Fruit fly (Drosophila melanogaster): ENCODE data around the gene Tsp.

The Tsp gene

dm6 chr2L:6647103-6647711, 61.7 kb downstream of the Tsp start (continued):
- TF ChIP-seq CG14860 (GFP tag; IDR thresholded peaks at IDR 0.05; ENCODE audit: partially characterized antibody) (peak; percentile 57), CG30431 (GFP tag; optimal IDR thresholded peaks at IDR 0.05) (peak; percentile 98), NfI (GFP tag; optimal IDR thresholded peaks at IDR 0.05) (peak; percentile 98), Chrac-16 (GFP tag; optimal IDR thresholded peaks at IDR 0.05) (peak; percentile 98), Sry-β (GFP tag; optimal IDR thresholded peaks at IDR 0.05) (peak; percentile 75), CG4328 (GFP tag; optimal IDR thresholded peaks at IDR 0.05) (peak; percentile 97), vnd (GFP tag; IDR thresholded peaks at IDR 0.05; ENCODE audit: partially characterized antibody) (0 out of 3 replicates have a peak, but pooled peaks have one; percentile 36), dati (GFP tag; IDR thresholded peaks at IDR 0.05) (peak; percentile 91), grau (tag; optimal IDR thresholded peaks at IDR 0.05) (peak; percentile 97), ato (GFP tag; IDR thresholded peaks at IDR 0.05; ENCODE audit: partially characterized antibody) (0 out of 2 replicates have a peak, but pooled peaks have one; percentile 26), wdn (GFP tag; IDR thresholded peaks at IDR 0.05) (peak; percentile 94), Trl (optimal IDR thresholded peaks at IDR 0.05) (peak; percentile 69 to 89), Trl (GFP tag; optimal IDR thresholded peaks at IDR 0.05) (peak; percentile 99), Nf-YB (GFP tag; optimal IDR thresholded peaks at IDR 0.05) (peak; percentile 90), nerfin-2 (GFP tag; IDR thresholded peaks at IDR 0.05; ENCODE audit: partially characterized antibody) (peak; percentile 68), CG31441 (GFP tag; IDR thresholded peaks at IDR 0.05) (peak; percentile 99), CG1603 (tag; optimal IDR thresholded peaks at IDR 0.05) (peak; percentile 98), z (GFP tag; IDR thresholded peaks at IDR 0.05) (peak; percentile 83), CG10654 (GFP tag; optimal IDR thresholded peaks at IDR 0.05) (peak; percentile 98), CG10431 (GFP tag; optimal IDR thresholded peaks at IDR 0.05) (peak; percentile 94), Optix (GFP tag; IDR thresholded peaks at IDR 0.05) (peak; percentile 97), nom (GFP tag; optimal IDR thresholded peaks at IDR 0.05) (peak; percentile 84), CG10267 (tag; optimal IDR thresholded peaks at IDR 0.05) (peak; percentile 96), Adf1 (GFP tag; IDR thresholded peaks at IDR 0.05) (peak; percentile 82), E2f1 (GFP tag; IDR thresholded peaks at IDR 0.05) (peak; percentile 97), CG31388 (GFP tag; optimal IDR thresholded peaks at IDR 0.05) (peak; percentile 93), MESR4 (GFP tag; optimal IDR thresholded peaks at IDR 0.05) (peak; percentile 90), CG17328 (GFP tag; IDR thresholded peaks at IDR 0.05) (peak; percentile 98), sima (GFP tag; optimal IDR thresholded peaks at IDR 0.05) (peak; percentile 92), phol (tag; optimal IDR thresholded peaks at IDR 0.05) (peak; percentile 98), run (tag; optimal IDR thresholded peaks at IDR 0.05) (peak; percentile 98), CG3407 (GFP tag; optimal IDR thresholded peaks at IDR 0.05) (peak; percentile 97), CG11085 (GFP tag; IDR thresholded peaks at IDR 0.05) (peak; percentile 94), CG30403 (GFP tag; optimal IDR thresholded peaks at IDR 0.05) (peak; percentile 99), sisA (GFP tag; IDR thresholded peaks at IDR 0.05) (peak; percentile 97), HmgZ (tag; optimal IDR thresholded peaks at IDR 0.05) (peak; percentile 99), sna (GFP tag; IDR thresholded peaks at IDR 0.05; ENCODE audit: partially characterized antibody) (peak; percentile 59; the same call in 1 of the 2 replicates), CG6813 (GFP tag; optimal IDR thresholded peaks at IDR 0.05) (peak; percentile 98), HmgD (GFP tag; optimal IDR thresholded peaks at IDR 0.05) (peak; percentile 96), CG13775 (GFP tag; optimal IDR thresholded peaks at IDR 0.05) (peak; percentile 96), tgo (GFP tag; IDR thresholded peaks at IDR 0.05) (peak; percentile 98), slbo (GFP tag; IDR thresholded peaks at IDR 0.05) (peak; percentile 97), Deaf1 (tag; optimal IDR thresholded peaks at IDR 0.05) (peak; percentile 85), Dbx (GFP tag; IDR thresholded peaks at IDR 0.05) (peak; percentile 95), pan (optimal IDR thresholded peaks at IDR 0.05) (no peak), pan (GFP tag; optimal IDR thresholded peaks at IDR 0.05 in 1 of 2, IDR thresholded peaks at IDR 0.05 in 1 of 2) (peak in 1 of 2 experiments; percentile 98), ase (GFP tag; IDR thresholded peaks at IDR 0.05) (peak; percentile 97), ind (GFP tag; optimal IDR thresholded peaks at IDR 0.05) (peak; percentile 98), lab (GFP tag; optimal IDR thresholded peaks at IDR 0.05) (peak; percentile 99), CG7357 (GFP tag; IDR thresholded peaks at IDR 0.05) (peak; percentile 90)
